Fruit fly (Drosophila melanogaster) whole organism, embryonic: Measurements from ENCODE around the gene CG31827.

Experiments
- Antp ChIP-seq: fragments of 200-800 bp; sonication (Bioruptor generic); optimal IDR thresholded peaks from 3 replicates; lab custom pipeline; 2016; ENCODE audit warnings: missing biosample characterization, missing genetic modification characterization
- Atf-2 ChIP-seq: fragments of 200-800 bp; sonication (Bioruptor generic); optimal IDR thresholded peaks from 2 replicates; lab custom pipeline; 2016; ENCODE audit warnings: missing biosample characterization, missing genetic modification characterization
- Atf3 ChIP-seq: fragments of 200-800 bp; sonication (Bioruptor generic); optimal IDR thresholded peaks from 3 replicates; lab custom pipeline; 2016; ENCODE audit warnings: missing biosample characterization, missing genetic modification characterization
- Bdp1 ChIP-seq: fragments of 200-800 bp; sonication (Bioruptor generic); optimal IDR thresholded peaks from 3 replicates; lab custom pipeline; 2016; ENCODE audit warnings: missing biosample characterization, missing genetic modification characterization
- CG12219 ChIP-seq: fragments of 200-800 bp; sonication (Bioruptor generic); optimal IDR thresholded peaks from 3 replicates; lab custom pipeline; 2018; ENCODE audit warnings: missing biosample characterization, mild to moderate bottlenecking, missing genetic modification characterization
- CG15601 ChIP-seq: fragments of 200-800 bp; sonication (Bioruptor generic); optimal IDR thresholded peaks from 3 replicates; lab custom pipeline; 2019; ENCODE audit warnings: missing biosample characterization, mild to moderate bottlenecking, missing genetic modification characterization, moderate library complexity
- CG17328 ChIP-seq: fragments of 200-800 bp; sonication (Bioruptor generic); IDR thresholded peaks from 2 replicates; pipeline ENCODE4 v1.3.6; 2022; ENCODE audit warnings: missing biosample characterization, missing genetic modification characterization
- CG18262 ChIP-seq: fragments of 200-800 bp; optimal IDR thresholded peaks from 3 replicates; lab custom pipeline; 2019; ENCODE audit warnings: missing biosample characterization, mild to moderate bottlenecking, missing genetic modification characterization, moderate library complexity
- CG18619 ChIP-seq: fragments of 200-800 bp; sonication (Bioruptor generic); optimal IDR thresholded peaks from 3 replicates; lab custom pipeline; 2017; ENCODE audit warnings: missing biosample characterization, mild to moderate bottlenecking, missing genetic modification characterization
- CG18764 ChIP-seq: fragments of 200-800 bp; sonication (Bioruptor generic); optimal IDR thresholded peaks from 3 replicates; lab custom pipeline; 2016; ENCODE audit warnings: missing biosample characterization, missing genetic modification characterization
- CG30403 ChIP-seq: fragments of 200-800 bp; sonication (Bioruptor generic); optimal IDR thresholded peaks from 3 replicates; lab custom pipeline; 2016; ENCODE audit warnings: missing biosample characterization, missing genetic modification characterization
- CG33557 ChIP-seq: fragments of 200-800 bp; sonication (Bioruptor generic); optimal IDR thresholded peaks from 2 replicates; lab custom pipeline; 2019; ENCODE audit warnings: missing biosample characterization, mild to moderate bottlenecking, missing genetic modification characterization, moderate library complexity
- CG34422 ChIP-seq: fragments of 200-800 bp; sonication (Bioruptor generic); IDR thresholded peaks from 3 replicates; pipeline ENCODE4 v1.3.6; 2022; ENCODE audit warnings: missing biosample characterization, missing genetic modification characterization
- CG4707 ChIP-seq: fragments of 200-800 bp; sonication (Bioruptor generic); optimal IDR thresholded peaks from 2 replicates; lab custom pipeline; 2018; ENCODE audit warnings: missing biosample characterization, mild to moderate bottlenecking, missing genetic modification characterization, moderate library complexity
- CG6272 ChIP-seq: fragments of 200-800 bp; sonication (Bioruptor generic); IDR thresholded peaks from 2 replicates; pipeline ENCODE4 v1.3.6; 2022; ENCODE audit warnings: missing biosample characterization, missing genetic modification characterization
- CoRest ChIP-seq: fragments of 200-800 bp; sonication (Bioruptor generic); optimal IDR thresholded peaks from 3 replicates; lab custom pipeline; 2018; ENCODE audit warnings: missing biosample characterization, mild to moderate bottlenecking, missing genetic modification characterization, moderate library complexity
- D ChIP-seq, 2 experiments: fragments of 200-800 bp in 1 of 2; fragments of >200 bp in 1 of 2; sonication (Bioruptor generic) in 1 of 2; optimal IDR thresholded peaks; 2 replicates in 1 of 2; 3 replicates in 1 of 2; lab custom pipeline; 2017; ENCODE audit warnings: mild to moderate bottlenecking in 1 of 2, missing biosample characterization in 1 of 2, missing genetic modification characterization in 1 of 2, missing genetic modification reagents in 1 of 2
- Dfd ChIP-seq, 2 experiments: fragments of >200 bp; optimal IDR thresholded peaks; 2 replicates each; lab custom pipeline; 2017; ENCODE audit warnings: missing biosample characterization in 2 of 2, missing genetic modification characterization in 2 of 2
- Hmr ChIP-seq: fragments of 200-800 bp; sonication (Bioruptor generic); optimal IDR thresholded peaks from 3 replicates; lab custom pipeline; 2017; ENCODE audit warnings: mild to moderate bottlenecking, missing biosample characterization, missing genetic modification reagents, missing genetic modification characterization
- Kr ChIP-seq: fragments of 200-800 bp; sonication (Bioruptor generic); optimal IDR thresholded peaks from 2 replicates; lab custom pipeline; 2017; ENCODE audit warnings: missing biosample characterization, mild to moderate bottlenecking, missing genetic modification characterization
- Lhr ChIP-seq: fragments of 200-800 bp; sonication (Bioruptor generic); optimal IDR thresholded peaks from 3 replicates; lab custom pipeline; 2017; ENCODE audit warnings: mild to moderate bottlenecking, missing biosample characterization, missing genetic modification reagents, missing genetic modification characterization
- Lpt ChIP-seq: fragments of >200 bp; optimal IDR thresholded peaks from 2 replicates; lab custom pipeline; 2018; ENCODE audit warnings: missing biosample characterization, missing genetic modification characterization
- MESR4 ChIP-seq: fragments of 200-800 bp; sonication (Bioruptor generic); optimal IDR thresholded peaks from 2 replicates; lab custom pipeline; 2018; ENCODE audit warnings: missing biosample characterization, mild to moderate bottlenecking, missing genetic modification characterization, moderate library complexity
- Mrtf ChIP-seq: fragments of 200-800 bp; sonication (Bioruptor generic); IDR thresholded peaks from 3 replicates; pipeline ENCODE4 v1.3.6; 2022; ENCODE audit warnings: missing biosample characterization, missing genetic modification characterization
- Nf-YB ChIP-seq: fragments of 200-800 bp; sonication (Bioruptor generic); optimal IDR thresholded peaks from 3 replicates; lab custom pipeline; 2019; ENCODE audit warnings: missing biosample characterization, mild to moderate bottlenecking, missing genetic modification characterization, moderate library complexity
- NfI ChIP-seq: fragments of 200-800 bp; sonication (Bioruptor generic); optimal IDR thresholded peaks from 3 replicates; lab custom pipeline; 2018; ENCODE audit warnings: missing biosample characterization, mild to moderate bottlenecking, missing genetic modification characterization, moderate library complexity
- Oaz ChIP-seq: fragments of 200-800 bp; sonication (Bioruptor generic); IDR thresholded peaks from 2 replicates; pipeline ENCODE4 v1.3.6; 2022; ENCODE audit warnings: missing biosample characterization, missing genetic modification characterization
- Trl ChIP-seq, 3 experiments: fragments of >200 bp in 2 of 3; fragments of 200-800 bp in 1 of 3; sonication (Bioruptor generic) in 1 of 3; optimal IDR thresholded peaks; 2 replicates in 1 of 3; 3 replicates in 2 of 3; lab custom pipeline; 2016 to 2017; ENCODE audit warnings: missing biosample characterization in 1 of 3, missing genetic modification characterization in 1 of 3
- Vsx1 ChIP-seq: fragments of 200-800 bp; sonication (Bioruptor generic); optimal IDR thresholded peaks from 2 replicates; lab custom pipeline; 2017; ENCODE audit warnings: missing biosample characterization, mild to moderate bottlenecking, missing genetic modification characterization, missing genetic modification reagents
- bab2 ChIP-seq: fragments of 200-800 bp; sonication (Bioruptor generic); optimal IDR thresholded peaks from 2 replicates; lab custom pipeline; 2016; ENCODE audit warnings: missing biosample characterization, missing genetic modification characterization
- br ChIP-seq: fragments of >200 bp; optimal IDR thresholded peaks from 2 replicates; lab custom pipeline; 2017
- caup ChIP-seq: fragments of 200-800 bp; sonication (Bioruptor generic); optimal IDR thresholded peaks from 3 replicates; lab custom pipeline; 2017; ENCODE audit warnings: missing biosample characterization, mild to moderate bottlenecking, missing genetic modification characterization, moderate library complexity; ENCODE audit not compliant: severe bottlenecking
- cg ChIP-seq: fragments of 200-800 bp; sonication (Bioruptor generic); optimal IDR thresholded peaks from 3 replicates; lab custom pipeline; 2019; ENCODE audit warnings: missing biosample characterization, mild to moderate bottlenecking, missing genetic modification characterization, moderate library complexity
- gem ChIP-seq: fragments of 200-800 bp; sonication (Bioruptor generic); optimal IDR thresholded peaks from 2 replicates; lab custom pipeline; 2019; ENCODE audit warnings: missing biosample characterization, mild to moderate bottlenecking, missing genetic modification characterization, moderate library complexity
- jigr1 ChIP-seq: fragments of 200-800 bp; sonication (Bioruptor generic); IDR thresholded peaks from 3 replicates; pipeline ENCODE4 v1.3.6; 2022; ENCODE audit warnings: missing biosample characterization, missing genetic modification characterization
- lbe ChIP-seq: fragments of 200-800 bp; sonication (Bioruptor generic); optimal IDR thresholded peaks from 2 replicates; lab custom pipeline; 2016; ENCODE audit warnings: missing biosample characterization, mild to moderate bottlenecking, missing genetic modification characterization
- lilli ChIP-seq: fragments of 200-800 bp; sonication (Bioruptor generic); optimal IDR thresholded peaks from 3 replicates; lab custom pipeline; 2016; ENCODE audit warnings: missing biosample characterization, missing genetic modification characterization
- maf-S ChIP-seq: fragments of 200-800 bp; sonication (Bioruptor generic); optimal IDR thresholded peaks from 2 replicates; lab custom pipeline; 2016; ENCODE audit warnings: missing biosample characterization, missing genetic modification characterization
- mam ChIP-seq: fragments of 200-800 bp; sonication (Bioruptor generic); optimal IDR thresholded peaks from 3 replicates; lab custom pipeline; 2016; ENCODE audit warnings: missing biosample characterization, missing genetic modification characterization
- mirr ChIP-seq: fragments of 200-800 bp; sonication (Bioruptor generic); optimal IDR thresholded peaks from 3 replicates; lab custom pipeline; 2018; ENCODE audit warnings: missing biosample characterization, mild to moderate bottlenecking, missing genetic modification characterization
- nerfin-2 ChIP-seq: fragments of 200-800 bp; sonication (Bioruptor generic); IDR thresholded peaks from 2 replicates; pipeline ENCODE4 v1.3.6; 2022; ENCODE audit warnings: missing biosample characterization, missing genetic modification characterization; ENCODE audit not compliant: partially characterized antibody
- oc ChIP-seq: fragments of 200-800 bp; sonication (Bioruptor generic); optimal IDR thresholded peaks from 2 replicates; lab custom pipeline; 2018; ENCODE audit warnings: missing biosample characterization, mild to moderate bottlenecking, missing genetic modification characterization, moderate library complexity
- pita ChIP-seq: fragments of 200-800 bp; sonication (Bioruptor generic); optimal IDR thresholded peaks from 2 replicates; lab custom pipeline; 2017; ENCODE audit warnings: missing biosample characterization, mild to moderate bottlenecking, missing genetic modification characterization
- schlank ChIP-seq: fragments of 200-800 bp; sonication (Bioruptor generic); optimal IDR thresholded peaks from 2 replicates; lab custom pipeline; 2018; ENCODE audit warnings: missing biosample characterization, mild to moderate bottlenecking, missing genetic modification characterization
- shn ChIP-seq: fragments of 200-800 bp; sonication (Bioruptor generic); optimal IDR thresholded peaks from 3 replicates; lab custom pipeline; 2016; ENCODE audit warnings: missing biosample characterization, missing genetic modification characterization
- so ChIP-seq: fragments of 200-800 bp; sonication (Bioruptor generic); IDR thresholded peaks from 3 replicates; pipeline ENCODE4 v1.3.6; 2022; ENCODE audit warnings: missing biosample characterization, missing genetic modification characterization
- sob ChIP-seq: fragments of 200-800 bp; sonication (Bioruptor generic); IDR thresholded peaks from 2 replicates; pipeline ENCODE4 v1.3.6; 2022; ENCODE audit warnings: missing biosample characterization, missing genetic modification characterization
- vfl ChIP-seq: fragments of 200-800 bp; sonication (Bioruptor generic); optimal IDR thresholded peaks from 2 replicates; lab custom pipeline; 2016; ENCODE audit warnings: missing biosample characterization, missing genetic modification characterization
- yki ChIP-seq: fragments of >200 bp; optimal IDR thresholded peaks from 3 replicates; lab custom pipeline; 2018

Gene CG31827

DNA sequence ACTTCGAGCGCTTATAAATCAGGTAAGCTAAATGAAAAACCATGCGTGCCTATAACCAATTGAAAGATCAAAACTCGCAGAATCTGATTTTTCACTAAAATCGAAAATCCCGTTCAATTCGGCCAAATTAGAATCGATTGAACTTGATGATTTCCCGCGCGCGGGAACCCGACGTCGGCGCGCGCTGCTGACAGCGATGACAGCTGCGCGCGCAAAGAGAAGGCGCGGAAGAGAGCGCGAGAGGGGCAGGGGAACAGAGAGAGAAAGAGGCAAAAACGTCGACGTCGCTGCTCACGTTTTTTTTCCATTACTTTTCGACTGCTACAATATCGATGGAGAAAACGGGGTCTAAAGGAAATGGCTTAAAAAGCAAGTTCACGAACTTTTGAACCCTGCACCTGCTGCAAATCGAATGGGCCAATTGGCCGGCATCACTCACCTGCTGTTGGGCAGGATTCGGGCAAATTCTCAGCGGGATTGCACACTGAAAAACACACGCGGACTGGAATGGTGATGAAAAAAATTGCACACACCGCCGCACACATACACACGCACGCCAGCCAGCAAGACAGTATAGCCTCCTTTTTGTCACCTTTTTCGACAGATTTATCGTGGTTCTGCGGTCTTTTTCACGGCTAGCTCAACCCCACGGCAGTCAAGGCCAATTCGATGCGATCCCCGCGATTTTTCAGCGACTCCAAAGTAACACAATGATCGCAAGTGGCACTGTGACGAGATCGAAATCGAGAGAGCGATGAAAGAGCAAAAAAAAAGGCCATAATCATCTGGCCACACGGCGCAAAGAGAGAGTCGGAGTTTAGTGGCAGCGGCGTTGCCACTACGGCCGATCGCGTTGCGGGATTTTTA is 42.7 kb downstream of the CG31827 start, which contains the start of gene CycE (continued):
- TF ChIP-seq mirr (GFP tag; lab: Kevin White, UChicago) (no peak), CG17328 (no peak), schlank (tag; lab: Kevin White, UChicago) (no peak), CG18619 (no peak), lilli (GFP tag; lab: Kevin White, UChicago) (no peak), CG6272 (GFP tag; lab: Robert Waterston, UW) (no peak), jigr1 (GFP tag; lab: Robert Waterston, UW) (no peak), Oaz (GFP tag; lab: Robert Waterston, UW) (no peak), cg (GFP tag; lab: Kevin White, UChicago) (peak; percentile 64), caup (GFP tag; lab: Kevin White, UChicago) (no peak), Vsx1 (GFP tag; lab: Kevin White, UChicago) (no peak), lbe (GFP tag; lab: Kevin White, UChicago) (no peak), vfl (GFP tag; lab: Kevin White, UChicago) (no peak), maf-S (no peak), NfI (GFP tag; lab: Kevin White, UChicago) (no peak), CG12219 (no peak), D (optimal IDR thresholded peaks at IDR 0.05; lab: Kevin White, UChicago) (peak; percentile 42), D (GFP tag; optimal IDR thresholded peaks at IDR 0.05; lab: Kevin White, UChicago) (no peak), CG18764 (no peak), br (no peak), Antp (no peak), oc (tag; lab: Kevin White, UChicago) (no peak), CG30403 (no peak), Bdp1 (GFP tag; lab: Kevin White, UChicago) (no peak), Hmr (GFP tag; lab: Kevin White, UChicago) (no peak), CoRest (tag; lab: Kevin White, UChicago) (no peak), so (GFP tag; lab: Robert Waterston, UW) (no peak), CG34422 (GFP tag; lab: Robert Waterston, UW) (peak; percentile 93; the same call in 1 of the 3 replicates), mam (GFP tag; lab: Kevin White, UChicago) (no peak), Mrtf (GFP tag; lab: Robert Waterston, UW) (no peak), Trl (optimal IDR thresholded peaks at IDR 0.05; lab: Kevin White, UChicago) (peak; percentile 79 to 83), Trl (GFP tag; optimal IDR thresholded peaks at IDR 0.05; lab: Kevin White, UChicago) (no peak), Lpt (GFP tag; lab: Kevin White, UChicago) (no peak), Lhr (no peak), Atf3 (GFP tag; lab: Kevin White, UChicago) (no peak), CG18262 (tag; lab: Kevin White, UChicago) (no peak), CG15601 (tag; lab: Kevin White, UChicago) (no peak), yki (lab: Kevin White, UChicago) (peak; percentile 30), CG33557 (GFP tag; lab: Kevin White, UChicago) (no peak), Nf-YB (GFP tag; lab: Kevin White, UChicago) (no peak), nerfin-2 (GFP tag; lab: Robert Waterston, UW) (no peak), pita (no peak), Atf-2 (no peak), sob (GFP tag; lab: Robert Waterston, UW) (no peak), Kr (GFP tag; lab: Kevin White, UChicago) (no peak), MESR4 (GFP tag; lab: Kevin White, UChicago) (no peak), gem (tag; lab: Kevin White, UChicago) (no peak), Dfd (GFP tag; optimal IDR thresholded peaks at IDR 0.05; lab: Kevin White, UChicago) (no peak), CG4707 (no peak), bab2 (GFP tag; lab: Kevin White, UChicago) (no peak), shn (GFP tag; lab: Kevin White, UChicago) (no peak)
